Worm (Caenorhabditis elegans): ENCODE data around the gene mls-1.

The mls-1 gene

ce11 chrIII:7489055-7489534 lies 29.0 kb downstream of the mls-1 start, which contains the start of gene mup-4 (continued):
- TF ChIP-seq ceh-90 (tag; optimal IDR thresholded peaks at IDR 0.05) (no peak), mab-9 (GFP tag; IDR thresholded peaks at IDR 0.05) (no peak), alr-1 (tag; optimal IDR thresholded peaks at IDR 0.05; ENCODE audit: borderline replicate concordance) (no peak), nhr-85 (tag) (peak; percentile 85), tbx-2 (tag; optimal IDR thresholded peaks at IDR 0.05) (peak; percentile 17), pax-3 (tag; optimal IDR thresholded peaks at IDR 0.05) (no peak), snu-23 (GFP tag; optimal IDR thresholded peaks at IDR 0.05) (peak; percentile 49), nhr-90 (tag; optimal IDR thresholded peaks at IDR 0.05; ENCODE audit: poor library complexity) (peak; percentile 39), nhr-20 (tag; optimal IDR thresholded peaks at IDR 0.05) (peak; percentile 43)

- TF ChIP-seq lir-3 (tag; optimal IDR thresholded peaks at IDR 0.05; ENCODE audit: poor library complexity) (no peak), aha-1 (tag; optimal IDR thresholded peaks at IDR 0.05) (no peak), C34B4.2 (tag; optimal IDR thresholded peaks at IDR 0.05) (no peak), ztf-11 (tag; optimal IDR thresholded peaks at IDR 0.05) (no peak), blmp-1 (tag; optimal IDR thresholded peaks at IDR 0.05) (peak; percentile 82)
These were observed 29.9 kb downstream of the mls-1 start for ce11 chrIII:7490061-7490460.

- TF ChIP-seq zag-1 (tag; optimal IDR thresholded peaks at IDR 0.05) (no peak), jun-1 (tag; optimal IDR thresholded peaks at IDR 0.05) (no peak), ztf-4 (tag; optimal IDR thresholded peaks at IDR 0.05) (no peak), mef-2 (tag; optimal IDR thresholded peaks at IDR 0.05) (no peak), nhr-76 (tag; optimal IDR thresholded peaks at IDR 0.05) (no peak)
These were observed 31.8 kb downstream of the mls-1 start for ce11 chrIII:7491931-7492330.

- TF ChIP-seq nhr-20 (tag; optimal IDR thresholded peaks at IDR 0.05) (no peak), C34B4.2 (tag; optimal IDR thresholded peaks at IDR 0.05) (no peak), vab-15 (tag; optimal IDR thresholded peaks at IDR 0.05) (no peak), blmp-1 (tag; optimal IDR thresholded peaks at IDR 0.05) (peak; percentile 96), unc-98 (GFP tag; IDR thresholded peaks at IDR 0.05) (no peak), mef-2 (tag; optimal IDR thresholded peaks at IDR 0.05) (no peak), ceh-90 (tag; optimal IDR thresholded peaks at IDR 0.05) (no peak), ces-1 (GFP tag; optimal IDR thresholded peaks at IDR 0.05) (no peak), hlh-17 (GFP tag; optimal IDR thresholded peaks at IDR 0.05; ENCODE audit: borderline replicate concordance) (no peak), nhr-19 (GFP tag; conservative IDR thresholded peaks at IDR 0.05) (no peak), snu-23 (GFP tag; optimal IDR thresholded peaks at IDR 0.05) (no peak), aly-2 (tag; optimal IDR thresholded peaks at IDR 0.05) (peak; percentile 57), unc-62 (GFP tag; optimal IDR thresholded peaks at IDR 0.05) (no peak)
These were observed 34.7 kb downstream of the mls-1 start for ce11 chrIII:7494850-7495314.

- TF ChIP-seq lsy-2 (tag; optimal IDR thresholded peaks at IDR 0.05) (no peak), unc-130 (tag; optimal IDR thresholded peaks at IDR 0.05) (no peak), hlh-4 (tag; optimal IDR thresholded peaks at IDR 0.05) (no peak), tbx-2 (tag; optimal IDR thresholded peaks at IDR 0.05) (no peak), nhr-71 (tag; optimal IDR thresholded peaks at IDR 0.05) (no peak), sox-4 (tag; optimal IDR thresholded peaks at IDR 0.05) (no peak), jun-1 (tag; optimal IDR thresholded peaks at IDR 0.05) (no peak), lir-3 (tag; optimal IDR thresholded peaks at IDR 0.05; ENCODE audit: poor library complexity) (no peak), sup-37 (GFP tag; optimal IDR thresholded peaks at IDR 0.05) (no peak), ceh-90 (tag; optimal IDR thresholded peaks at IDR 0.05) (no peak), nhr-19 (GFP tag; conservative IDR thresholded peaks at IDR 0.05) (no peak), C04F5.9 (tag; optimal IDR thresholded peaks at IDR 0.05) (no peak), unc-98 (GFP tag; IDR thresholded peaks at IDR 0.05) (no peak), skn-1 (tag; optimal IDR thresholded peaks at IDR 0.05) (no peak)
These were observed 35.5 kb downstream of the mls-1 start for ce11 chrIII:7495616-7496146.

Measured in whole organism, L1 larva.